Worm (Caenorhabditis elegans): ENCODE measurements around the gene snt-2.

Gene snt-2

DNA sequence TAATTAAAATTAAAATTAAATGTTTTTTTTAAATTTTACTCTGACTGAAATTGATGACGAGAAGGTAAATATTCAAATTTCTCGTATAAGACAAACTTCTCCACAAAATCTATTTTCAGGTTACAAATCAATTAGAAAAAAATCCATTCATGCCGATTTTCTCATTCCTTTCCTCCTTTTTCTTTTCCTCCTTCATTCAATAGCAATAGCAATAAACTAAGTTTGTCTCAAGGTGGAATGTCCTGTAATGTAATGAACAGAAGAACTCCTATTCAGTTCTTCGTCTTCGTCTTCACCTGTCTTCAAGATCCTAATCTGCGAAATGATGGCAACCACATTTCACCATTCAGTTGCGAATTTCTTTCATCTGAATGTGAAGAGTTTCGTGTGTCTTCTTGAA lies 22.3 kb upstream of the snt-2 start, which contains the start of gene dac-1:
TSS of gene dac-1 (plus strand) at position 301 of the 400 bp plus-strand sequence.
- no peak for TF ChIP-seq F39B2.1 (GFP tag; IDR thresholded peaks at IDR 0.05)
- TF ChIP-seq ZK185.1 (tag; optimal IDR thresholded peaks at IDR 0.05; ENCODE audit: poor library complexity, severe bottlenecking): no peak
- no peak for TF ChIP-seq rpc-1 (optimal IDR thresholded peaks at IDR 0.05)
- no peak for TF ChIP-seq rpc-1 (tag; optimal IDR thresholded peaks at IDR 0.05)
- no peak for TF ChIP-seq sea-2 (GFP tag; IDR thresholded peaks at IDR 0.05)
- TF ChIP-seq akir-1 (GFP tag; optimal IDR thresholded peaks at IDR 0.05): no peak
- no peak for TF ChIP-seq nhr-120 (GFP tag; IDR thresholded peaks at IDR 0.05)
- no peak for TF ChIP-seq egl-18 (GFP tag; IDR thresholded peaks at IDR 0.05)
- no peak for TF ChIP-seq rcor-1 (GFP tag; IDR thresholded peaks at IDR 0.05)
- TF ChIP-seq dpff-1 (tag; optimal IDR thresholded peaks at IDR 0.05): no peak
- no peak for TF ChIP-seq ceh-79 (tag; optimal IDR thresholded peaks at IDR 0.05)
- TF ChIP-seq C06A6.2 (GFP tag; conservative IDR thresholded peaks at IDR 0.05): no peak

DNA sequence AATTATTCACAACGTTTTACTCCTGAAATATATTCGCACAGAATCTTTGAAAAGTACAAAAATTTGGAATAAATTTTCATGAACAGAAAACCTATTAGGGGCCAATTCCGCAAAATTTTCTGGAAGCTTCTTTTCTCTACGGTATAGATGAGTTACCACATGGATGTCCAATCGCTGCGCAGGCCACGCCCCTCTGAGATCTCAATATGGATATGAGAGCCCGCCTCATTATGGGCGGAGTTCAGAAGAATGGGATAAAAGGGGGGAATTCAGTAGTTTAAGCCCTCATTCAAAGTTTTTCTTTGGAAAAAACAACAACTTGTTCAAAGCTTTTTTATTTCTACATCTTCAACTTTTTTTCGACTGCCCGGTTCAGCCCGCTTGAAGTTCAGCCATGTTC lies 18.0 kb upstream of the snt-2 start, which contains the start of gene daf-7:
TSS of gene daf-7 (plus strand) at position 301 of the 400 bp plus-strand sequence.
- TF ChIP-seq nhr-27 (tag; optimal IDR thresholded peaks at IDR 0.05) (no peak), dpff-1 (tag; optimal IDR thresholded peaks at IDR 0.05) (no peak), lin-54 (GFP tag; optimal IDR thresholded peaks at IDR 0.05) (no peak), mxl-1 (tag; optimal IDR thresholded peaks at IDR 0.05) (no peak), ceh-40 (GFP tag; IDR thresholded peaks at IDR 0.05) (no peak), repo-1 (tag; optimal IDR thresholded peaks at IDR 0.05) (no peak), K12H6.12 (tag; optimal IDR thresholded peaks at IDR 0.05) (no peak), Y67H2A.10 (GFP tag; conservative IDR thresholded peaks at IDR 0.05) (no peak), ztf-26 (tag; optimal IDR thresholded peaks at IDR 0.05) (no peak), nhr-90 (tag; optimal IDR thresholded peaks at IDR 0.05) (no peak), rec-8 (tag; optimal IDR thresholded peaks at IDR 0.05) (no peak), ztf-6 (GFP tag; IDR thresholded peaks at IDR 0.05) (no peak), lin-35 (GFP tag; optimal IDR thresholded peaks at IDR 0.05) (no peak), hlh-26 (GFP tag; conservative IDR thresholded peaks at IDR 0.05) (no peak), somi-1 (GFP tag; optimal IDR thresholded peaks at IDR 0.05) (no peak)

DNA sequence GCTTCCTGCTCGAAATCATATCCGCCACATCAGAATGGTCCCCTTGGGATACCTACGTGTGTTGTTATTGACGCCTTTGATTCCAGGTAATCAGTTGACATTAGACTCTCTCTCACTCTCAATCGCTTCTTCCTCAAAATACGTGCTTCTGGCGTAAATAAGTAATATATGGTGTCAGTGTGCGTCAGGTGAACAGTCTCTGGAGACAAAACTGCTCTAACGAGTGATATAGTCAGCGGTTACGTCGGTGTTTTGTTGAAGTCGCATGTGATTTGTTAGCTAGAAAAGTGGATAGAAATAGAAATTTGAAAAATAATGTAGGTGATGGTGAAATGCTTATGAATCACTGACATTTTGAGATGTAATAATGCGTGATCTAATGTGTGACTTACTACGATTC lies 8.5 kb upstream of the snt-2 start:
- TF ChIP-seq ceh-40 (GFP tag; IDR thresholded peaks at IDR 0.05) (no peak), nhr-27 (tag; optimal IDR thresholded peaks at IDR 0.05) (no peak), ceh-27 (GFP tag; optimal IDR thresholded peaks at IDR 0.05) (no peak), tlf-1 (GFP tag; optimal IDR thresholded peaks at IDR 0.05) (no peak), ama-1 (optimal IDR thresholded peaks at IDR 0.05) (no peak), ama-1 (GFP tag; optimal IDR thresholded peaks at IDR 0.05) (no peak), xnd-1 (tag; optimal IDR thresholded peaks at IDR 0.05) (no peak), F52B5.7 (tag; optimal IDR thresholded peaks at IDR 0.05) (no peak)

DNA sequence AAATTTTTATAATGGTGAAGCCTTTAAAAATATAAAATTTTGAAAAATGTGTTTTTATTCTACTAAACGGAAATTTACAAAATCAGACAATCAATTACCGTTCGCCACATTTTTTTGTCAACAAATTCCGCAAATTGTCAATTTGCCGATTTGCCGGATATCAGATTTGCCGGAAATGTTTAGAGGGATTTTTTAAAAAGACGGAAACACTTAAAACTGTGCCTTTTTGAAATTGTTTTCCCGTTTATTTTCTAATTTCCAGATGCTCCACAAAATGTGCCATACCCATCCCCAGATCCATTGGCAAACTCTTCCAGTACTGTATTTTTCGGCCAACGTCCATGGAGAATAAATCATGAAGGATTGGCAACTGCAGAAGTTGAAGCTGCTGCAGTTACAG lies 4.0 kb upstream of the snt-2 start:
- TF ChIP-seq ztf-6 (GFP tag; IDR thresholded peaks at IDR 0.05): no peak
- TF ChIP-seq let-607 (tag; optimal IDR thresholded peaks at IDR 0.05): no peak
- TF ChIP-seq bed-2 (GFP tag; IDR thresholded peaks at IDR 0.05): no peak
- TF ChIP-seq K11D2.4 (GFP tag; IDR thresholded peaks at IDR 0.05): no peak
- TF ChIP-seq hlh-26 (GFP tag; conservative IDR thresholded peaks at IDR 0.05): no peak
- no peak for TF ChIP-seq nhr-27 (tag; optimal IDR thresholded peaks at IDR 0.05)
- no peak for TF ChIP-seq nfyb-1 (GFP tag; IDR thresholded peaks at IDR 0.05)
- no peak for TF ChIP-seq hsf-1 (GFP tag; IDR thresholded peaks at IDR 0.05)

All from whole organism, young adult.